Worm (Caenorhabditis elegans) whole organism, midembryonic: Measurements from ENCODE around the gene srb-18.

Experiments used
- T22C8.4 ChIP-seq: fragments of 200-800 bp; sonication (Bioruptor generic); IDR thresholded peaks from 2 replicates; pipeline ENCODE4 v1.3.6; 2022; ENCODE audit warnings: missing genetic modification characterization, missing compliant biosample characterization
- cog-1 ChIP-seq: sonication (generic microtip); optimal IDR thresholded peaks from 2 replicates; lab custom pipeline; 2016; ENCODE audit warnings: missing genetic modification characterization, missing compliant biosample characterization
- flt-1 ChIP-seq: fragments of 200-800 bp; sonication (Bioruptor generic); IDR thresholded peaks from 2 replicates; pipeline ENCODE4 v1.3.6; 2022; ENCODE audit warnings: missing genetic modification characterization, missing compliant biosample characterization
- klf-2 ChIP-seq: fragments of 200-800 bp; sonication (Bioruptor generic); conservative IDR thresholded peaks from 2 replicates; pipeline ENCODE4 v1.3.6; 2022; ENCODE audit warnings: missing genetic modification reagents, missing genetic modification characterization, missing compliant biosample characterization
- ref-1 ChIP-seq: fragments of 200-800 bp; sonication (Bioruptor generic); conservative IDR thresholded peaks from 2 replicates; pipeline ENCODE4 v1.3.6; 2022; ENCODE audit warnings: missing genetic modification reagents, missing genetic modification characterization, missing compliant biosample characterization
- ztf-23 ChIP-seq: fragments of 200-800 bp; sonication (Bioruptor generic); IDR thresholded peaks from 2 replicates; pipeline ENCODE4 v1.3.6; 2022; ENCODE audit warnings: missing genetic modification reagents, missing genetic modification characterization, missing compliant biosample characterization
- ztf-29 ChIP-seq: fragments of 200-800 bp; sonication (Bioruptor generic); IDR thresholded peaks from 2 replicates; pipeline ENCODE4 v1.3.6; 2022; ENCODE audit warnings: missing genetic modification reagents, missing genetic modification characterization, missing compliant biosample characterization

ce11 chrV:7476766-7477165 lies 38.3 kb upstream of the srb-18 start, which contains the start of gene srh-125:
- TF ChIP-seq ref-1 = no peak
- TF ChIP-seq flt-1 (GFP tag; lab: Robert Waterston, UW) = no peak
- TF ChIP-seq ztf-29 = no peak
- TF ChIP-seq ztf-23 (GFP tag; lab: Robert Waterston, UW) = no peak
- no peak for TF ChIP-seq klf-2 (GFP tag; lab: Robert Waterston, UW)
- no peak for TF ChIP-seq T22C8.4 (GFP tag; lab: Robert Waterston, UW)
- TF ChIP-seq cog-1 (tag; lab: Kevin White, UChicago) = no peak
